Worm (Caenorhabditis elegans) whole organism, L4 larva: Measurements from ENCODE around the gene F20D1.3.
"Not testable (repeated sequence)": the region's sequence is repeated elsewhere in the genome, so short reads cannot be mapped to it uniquely, and the experiment has no call there.

Experiments
- T26A8.4 ChIP-seq: fragments of 200-800 bp; sonication (Bioruptor generic); IDR thresholded peaks from 2 replicates; pipeline ENCODE4 v1.3.6; 2022; ENCODE audit warnings: missing genetic modification characterization, missing compliant biosample characterization
- Y75B8A.6 ChIP-seq: fragments of 200-800 bp; sonication (Bioruptor generic); IDR thresholded peaks from 2 replicates; pipeline ENCODE4 v1.3.6; 2022; ENCODE audit warnings: missing genetic modification reagents, missing genetic modification characterization, missing compliant biosample characterization
- ZK546.5 ChIP-seq, 2 experiments: sonication (generic microtip); optimal IDR thresholded peaks; 2 replicates each; lab custom pipeline; 2017; ENCODE audit warnings: missing biosample characterization in 2 of 2, missing genetic modification characterization in 2 of 2
- aha-1 ChIP-seq: fragments of 150-350 bp; peaks from one replicate; lab custom pipeline; 2014; ENCODE audit warnings: missing biosample characterization, missing genetic modification characterization
- aly-2 ChIP-seq: sonication (generic microtip); optimal IDR thresholded peaks from 2 replicates; lab custom pipeline; 2018; ENCODE audit warnings: missing biosample characterization, missing genetic modification characterization
- attf-4 ChIP-seq: sonication (generic microtip); optimal IDR thresholded peaks from 3 replicates; lab custom pipeline; 2017; ENCODE audit warnings: missing biosample characterization, missing genetic modification characterization
- ces-1 ChIP-seq: fragments of 150-350 bp; sonication (generic microtip); optimal IDR thresholded peaks from 4 replicates; lab custom pipeline; 2014; ENCODE audit warnings: missing biosample characterization, missing genetic modification reagents, missing genetic modification characterization
- ctbp-1 ChIP-seq: fragments of 200-800 bp; sonication (Bioruptor generic); IDR thresholded peaks from 2 replicates; pipeline ENCODE4 v1.3.6; 2022; ENCODE audit warnings: missing genetic modification reagents, missing genetic modification characterization, missing compliant biosample characterization
- daf-19 ChIP-seq: fragments of 200-800 bp; sonication (Bioruptor generic); conservative IDR thresholded peaks from 2 replicates; pipeline ENCODE4 v1.3.6; 2022; ENCODE audit warnings: missing genetic modification characterization, missing compliant biosample characterization
- daf-8 ChIP-seq: fragments of 200-800 bp; sonication (Bioruptor generic); IDR thresholded peaks from 2 replicates; pipeline ENCODE4 v1.3.6; 2022; ENCODE audit warnings: missing genetic modification characterization, missing compliant biosample characterization
- dpl-1 ChIP-seq: fragments of 150-350 bp; optimal IDR thresholded peaks from 2 replicates; lab custom pipeline; 2014; ENCODE audit warnings: missing biosample characterization, missing genetic modification reagents, missing genetic modification characterization
- duxl-1 ChIP-seq: sonication (generic microtip); optimal IDR thresholded peaks from 2 replicates; lab custom pipeline; 2016; ENCODE audit warnings: mild to moderate bottlenecking, missing genetic modification characterization, moderate library complexity, missing compliant biosample characterization; ENCODE audit not compliant: poor library complexity
- hif-1 ChIP-seq, 2 experiments: sonication (generic microtip); optimal IDR thresholded peaks; 2 replicates each; lab custom pipeline; 2016 to 2017; ENCODE audit warnings: missing compliant biosample characterization in 2 of 2, missing genetic modification characterization in 2 of 2, missing genetic modification reagents in 2 of 2, missing genotype in 2 of 2, mild to moderate bottlenecking in 1 of 2
- hlh-30 ChIP-seq: sonication (generic microtip); optimal IDR thresholded peaks from 2 replicates; lab custom pipeline; 2017; ENCODE audit warnings: antibody characterized with exemption, mild to moderate bottlenecking, missing genetic modification characterization, missing compliant biosample characterization; ENCODE audit not compliant: insufficient read depth
- lim-7 ChIP-seq: fragments of 200-800 bp; sonication (Bioruptor generic); IDR thresholded peaks from 2 replicates; pipeline ENCODE4 v1.3.6; 2022; ENCODE audit warnings: missing genetic modification characterization, missing compliant biosample characterization
- lin-1 ChIP-seq: fragments of 200-800 bp; sonication (Bioruptor generic); IDR thresholded peaks from 2 replicates; pipeline ENCODE4 v1.3.6; 2022; ENCODE audit warnings: missing genetic modification reagents, missing genetic modification characterization, missing compliant biosample characterization
- lin-15B ChIP-seq: fragments of 150-350 bp; sonication (generic microtip); optimal IDR thresholded peaks from 3 replicates; lab custom pipeline; 2014; ENCODE audit warnings: missing biosample characterization, missing genetic modification characterization
- lin-39 ChIP-seq: fragments of 150-350 bp; optimal IDR thresholded peaks from 2 replicates; lab custom pipeline; 2014; ENCODE audit warnings: missing biosample characterization, missing genetic modification reagents, missing genetic modification characterization
- mdt-29 ChIP-seq: fragments of 200-800 bp; sonication (Bioruptor generic); IDR thresholded peaks from 2 replicates; pipeline ENCODE4 v1.3.6; 2022; ENCODE audit warnings: missing genetic modification reagents, missing genetic modification characterization, missing compliant biosample characterization
- nhr-102 ChIP-seq: sonication (generic microtip); optimal IDR thresholded peaks from 2 replicates; lab custom pipeline; 2016; ENCODE audit warnings: mild to moderate bottlenecking, missing genetic modification characterization, moderate library complexity, missing compliant biosample characterization
- nhr-11 ChIP-seq: fragments of 150-350 bp; optimal IDR thresholded peaks from 2 replicates; lab custom pipeline; 2014; ENCODE audit warnings: missing biosample characterization, missing genetic modification characterization
- nhr-25 ChIP-seq: sonication (generic microtip); optimal IDR thresholded peaks from 2 replicates; lab custom pipeline; 2017; ENCODE audit warnings: missing genetic modification characterization, mild to moderate bottlenecking, missing compliant biosample characterization, antibody characterized with exemption, moderate library complexity, borderline replicate concordance; ENCODE audit not compliant: insufficient read depth
- nhr-41 ChIP-seq: fragments of 200-800 bp; sonication (Bioruptor generic); IDR thresholded peaks from 2 replicates; pipeline ENCODE4 v1.3.6; 2022; ENCODE audit warnings: missing genetic modification reagents, missing genetic modification characterization, missing compliant biosample characterization
- pha-4 ChIP-seq, 2 experiments: fragments of 150-350 bp in 1 of 2; fragments of 200-800 bp in 1 of 2; sonication (Bioruptor generic) in 1 of 2; IDR thresholded peaks in 1 of 2; optimal IDR thresholded peaks in 1 of 2; 2 replicates each; pipeline versions ENCODE4 v1.3.6 to Lab custom; 2014 to 2022; ENCODE audit warnings: missing genetic modification characterization in 2 of 2, missing genetic modification reagents in 2 of 2, missing biosample characterization in 1 of 2, missing compliant biosample characterization in 1 of 2
- pqm-1 ChIP-seq: sonication (generic microtip); optimal IDR thresholded peaks from 2 replicates; lab custom pipeline; 2017; ENCODE audit warnings: missing biosample characterization, missing genetic modification characterization
- sdz-12 ChIP-seq: fragments of 200-800 bp; sonication (Bioruptor generic); optimal IDR thresholded peaks from 2 replicates; lab custom pipeline; 2018; ENCODE audit warnings: mild to moderate bottlenecking, missing genetic modification characterization, missing compliant biosample characterization
- set-16 ChIP-seq: fragments of 200-800 bp; sonication (Bioruptor generic); IDR thresholded peaks from 2 replicates; pipeline ENCODE4 v1.3.6; 2022; ENCODE audit warnings: missing genetic modification reagents, missing genetic modification characterization, missing compliant biosample characterization
- skn-1 ChIP-seq: fragments of 150-350 bp; optimal IDR thresholded peaks from 2 replicates; lab custom pipeline; 2014; ENCODE audit warnings: missing biosample characterization, missing genetic modification characterization
- snpc-4 ChIP-seq: fragments of 150-350 bp; optimal IDR thresholded peaks from 2 replicates; lab custom pipeline; 2014; ENCODE audit warnings: missing biosample characterization, missing genetic modification characterization
- tra-1 ChIP-seq: fragments of 200-800 bp; sonication (Bioruptor generic); IDR thresholded peaks from 2 replicates; pipeline ENCODE4 v1.3.6; 2022; ENCODE audit warnings: missing genetic modification reagents, missing genetic modification characterization, missing compliant biosample characterization
- unc-39 ChIP-seq: sonication (generic microtip); optimal IDR thresholded peaks from 2 replicates; lab custom pipeline; 2017; ENCODE audit warnings: missing biosample characterization, missing genetic modification characterization
- vab-7 ChIP-seq: fragments of 200-800 bp; sonication (Bioruptor generic); IDR thresholded peaks from 2 replicates; pipeline ENCODE4 v1.3.6; 2022; ENCODE audit warnings: missing genetic modification reagents, missing genetic modification characterization, missing compliant biosample characterization
- zfp-2 ChIP-seq: sonication (generic microtip); optimal IDR thresholded peaks from 2 replicates; lab custom pipeline; 2016; ENCODE audit warnings: mild to moderate bottlenecking, missing genetic modification characterization, missing compliant biosample characterization
- ztf-7 ChIP-seq: fragments of 150-350 bp; optimal IDR thresholded peaks from 2 replicates; lab custom pipeline; 2014; ENCODE audit warnings: missing biosample characterization, missing genetic modification characterization

F20D1.3 gene

ce11 chrX:14961471-14961870 is 14.4 kb upstream of the F20D1.3 start, which contains the start of gene idpp-3:
Gene idpp-3 (minus strand): TSS chrX:14961571.
- TF ChIP-seq lin-39 (tag; lab: Kevin White, UChicago) (no peak), aha-1 (tag; lab: Kevin White, UChicago) (peak; percentile 28)

- no peak for TF ChIP-seq nhr-41 (GFP tag; lab: Robert Waterston, UW)
- TF ChIP-seq set-16 (GFP tag; lab: Robert Waterston, UW): no peak
- no peak for TF ChIP-seq mdt-29 (GFP tag; lab: Robert Waterston, UW)
- TF ChIP-seq aha-1 (tag; lab: Kevin White, UChicago): no peak
- no peak for TF ChIP-seq unc-39 (tag; lab: Kevin White, UChicago)
- TF ChIP-seq skn-1 (tag; lab: Kevin White, UChicago): no peak
- no peak for TF ChIP-seq daf-8 (GFP tag; lab: Robert Waterston, UW)
- TF ChIP-seq sdz-12: no peak
- TF ChIP-seq hif-1 (tag; optimal IDR thresholded peaks at IDR 0.05; lab: Kevin White, UChicago): no peak
- no peak for TF ChIP-seq snpc-4 (tag; lab: Kevin White, UChicago)
- TF ChIP-seq lin-1 (GFP tag; lab: Robert Waterston, UW): no peak
- TF ChIP-seq pqm-1 (tag; lab: Kevin White, UChicago): no peak
- TF ChIP-seq ztf-7: no peak
- TF ChIP-seq ZK546.5 (tag; optimal IDR thresholded peaks at IDR 0.05; lab: Kevin White, UChicago): no peak
- TF ChIP-seq hlh-30 (tag; lab: Kevin White, UChicago): no peak
- no peak for TF ChIP-seq aly-2 (tag; lab: Kevin White, UChicago)
- TF ChIP-seq lim-7 (GFP tag; lab: Robert Waterston, UW): no peak
Observed at ce11 chrX:14962456-14962855, 13.5 kb upstream of the F20D1.3 start, which contains the start of gene rgs-10. Gene rgs-10 (plus strand): TSS chrX:14962756.

DNA sequence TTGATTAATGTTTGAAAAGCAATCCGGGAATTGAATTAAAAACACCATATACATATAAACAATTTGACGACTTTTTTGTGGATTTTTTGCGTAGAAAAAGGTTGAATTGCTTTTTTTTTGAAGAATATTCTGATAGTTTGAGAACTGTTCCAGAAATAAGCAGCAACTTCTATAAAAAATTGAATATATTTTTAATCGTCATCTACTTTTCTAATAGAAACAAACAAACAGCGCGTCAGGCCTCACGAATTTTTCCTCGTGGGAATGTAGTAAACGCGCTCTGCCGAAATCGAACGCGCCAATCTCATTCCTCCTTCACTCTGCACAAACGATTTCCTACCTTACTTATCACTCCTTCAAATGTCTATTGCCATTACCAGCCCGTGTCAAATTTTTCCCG is 11.7 kb upstream of the F20D1.3 start, which contains the start of gene rgs-11:
rgs-11 (plus strand) TSS at position 301 of the 400 bp plus-strand sequence.
- TF ChIP-seq tra-1 (no peak), zfp-2 (no peak), vab-7 (GFP tag; lab: Robert Waterston, UW) (no peak), lin-39 (tag; lab: Kevin White, UChicago) (no peak), nhr-102 (no peak), snpc-4 (tag; lab: Kevin White, UChicago) (no peak), dpl-1 (no peak), daf-19 (GFP tag; lab: Robert Waterston, UW) (no peak), nhr-11 (tag; lab: Kevin White, UChicago) (no peak), ces-1 (GFP tag; lab: Kevin White, UChicago) (no peak), Y75B8A.6 (GFP tag; lab: Robert Waterston, UW) (no peak), daf-8 (GFP tag; lab: Robert Waterston, UW) (no peak), ctbp-1 (GFP tag; lab: Robert Waterston, UW) (no peak), hlh-30 (tag; lab: Kevin White, UChicago) (no peak), nhr-25 (tag; lab: Kevin White, UChicago) (no peak), sdz-12 (no peak), attf-4 (tag; lab: Kevin White, UChicago) (no peak), T26A8.4 (GFP tag; lab: Robert Waterston, UW) (no peak)

DNA sequence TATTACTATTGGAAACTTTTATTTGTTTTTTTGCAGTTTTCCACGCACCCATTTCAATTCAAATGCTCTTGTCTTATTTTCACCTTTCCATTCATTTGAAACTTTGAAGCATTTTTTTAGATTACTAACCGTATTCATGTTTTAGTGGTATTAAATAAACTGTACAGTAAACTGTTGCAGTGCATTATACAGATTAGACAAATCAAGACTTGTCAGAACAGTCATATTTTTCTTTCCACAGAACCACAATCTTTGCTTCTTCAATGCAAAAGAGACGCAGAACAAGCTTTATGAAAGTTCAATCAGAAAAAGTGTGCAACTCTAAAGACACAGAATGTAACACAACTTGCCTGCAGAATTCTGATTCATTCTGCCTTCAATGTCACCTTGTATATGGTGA is 10.2 kb upstream of the F20D1.3 start, which contains the start of gene F45B8.5:
F45B8.5 (plus strand) TSS at position 301 of the 400 bp plus-strand sequence.
- TF ChIP-seq duxl-1 (tag; lab: Kevin White, UChicago): no peak
- TF ChIP-seq daf-19 (GFP tag; lab: Robert Waterston, UW): no peak
- no peak for TF ChIP-seq lin-1 (GFP tag; lab: Robert Waterston, UW)
- no peak for TF ChIP-seq lin-15B (tag; lab: Kevin White, UChicago)

ce11 chrX:14966515-14966914 is 9.4 kb upstream of the F20D1.3 start, which contains the start of gene F20D1.22:
Gene F20D1.22 (plus strand): TSS chrX:14966815.
- not testable (repeated sequence) for TF ChIP-seq pha-4 (GFP tag; IDR thresholded peaks at IDR 0.05; lab: Robert Waterston, UW); pha-4 (tag; optimal IDR thresholded peaks at IDR 0.05; lab: Kevin White, UChicago); unc-39 (tag; lab: Kevin White, UChicago); lin-1 (GFP tag; lab: Robert Waterston, UW)
